Worm (Caenorhabditis elegans) whole organism, L3 larva: ENCODE measurements around the gene syp-2.

Experiments used
- R02D3.7 ChIP-seq: fragments of 150-350 bp; optimal IDR thresholded peaks from 2 replicates; lab custom pipeline; 2014; ENCODE audit warnings: missing biosample characterization, missing genetic modification characterization
- ZK546.5 ChIP-seq: sonication (generic microtip); optimal IDR thresholded peaks from 2 replicates; lab custom pipeline; 2017; ENCODE audit warnings: missing biosample characterization, missing genetic modification characterization
- aly-2 ChIP-seq: fragments of 150-350 bp; optimal IDR thresholded peaks from 2 replicates; lab custom pipeline; 2014; ENCODE audit warnings: missing biosample characterization, missing genetic modification characterization
- ama-1 ChIP-seq: fragments of 150-350 bp; optimal IDR thresholded peaks from 2 replicates; lab custom pipeline; 2018
- ceh-16 ChIP-seq: sonication (generic microtip); optimal IDR thresholded peaks from 2 replicates; lab custom pipeline; 2017; ENCODE audit warnings: missing biosample characterization, missing genetic modification characterization
- ceh-28 ChIP-seq: fragments of 150-350 bp; optimal IDR thresholded peaks from 2 replicates; lab custom pipeline; 2014; ENCODE audit warnings: missing biosample characterization, missing genetic modification reagents, missing genetic modification characterization
- ceh-82 ChIP-seq: fragments of 150-350 bp; optimal IDR thresholded peaks from 2 replicates; lab custom pipeline; 2014; ENCODE audit warnings: missing biosample characterization, missing genetic modification characterization
- ceh-9 ChIP-seq: sonication (generic microtip); optimal IDR thresholded peaks from 2 replicates; lab custom pipeline; 2018; ENCODE audit warnings: missing biosample characterization, missing genetic modification characterization
- daf-12 ChIP-seq: fragments of 150-350 bp; optimal IDR thresholded peaks from 2 replicates; lab custom pipeline; 2014; ENCODE audit warnings: missing biosample characterization, missing genetic modification reagents, missing genetic modification characterization
- egl-27 ChIP-seq: sonication (generic microtip); optimal IDR thresholded peaks from 4 replicates; lab custom pipeline; 2017; ENCODE audit warnings: missing biosample characterization, missing genetic modification reagents, missing genetic modification characterization
- egl-5 ChIP-seq: fragments of 150-350 bp; optimal IDR thresholded peaks from 2 replicates; lab custom pipeline; 2017; ENCODE audit warnings: missing biosample characterization, missing genetic modification reagents, missing genetic modification characterization, inconsistent platforms
- elt-1 ChIP-seq: fragments of 150-350 bp; optimal IDR thresholded peaks from 2 replicates; lab custom pipeline; 2014; ENCODE audit warnings: missing biosample characterization, missing genetic modification characterization
- elt-2 ChIP-seq: sonication (generic microtip); optimal IDR thresholded peaks from 2 replicates; lab custom pipeline; 2016; ENCODE audit warnings: missing genetic modification reagents, mild to moderate bottlenecking, missing genetic modification characterization, missing compliant biosample characterization
- elt-3 ChIP-seq, 3 experiments: fragments of 150-350 bp in 1 of 3; sonication (generic microtip) in 2 of 3; optimal IDR thresholded peaks; 2 replicates in 2 of 3; 4 replicates in 1 of 3; lab custom pipeline; 2014 to 2017; ENCODE audit warnings: missing biosample characterization in 3 of 3, missing genetic modification characterization in 3 of 3
- eor-1 ChIP-seq, 2 experiments: fragments of 150-350 bp; optimal IDR thresholded peaks; 2 replicates each; lab custom pipeline; 2014 to 2018; ENCODE audit warnings: missing biosample characterization in 2 of 2, missing genetic modification characterization in 2 of 2
- fkh-10 ChIP-seq: sonication (generic microtip); optimal IDR thresholded peaks from 2 replicates; lab custom pipeline; 2017; ENCODE audit warnings: missing biosample characterization, missing genetic modification reagents, missing genetic modification characterization
- fkh-2 ChIP-seq: fragments of 150-350 bp; optimal IDR thresholded peaks from 2 replicates; lab custom pipeline; 2014; ENCODE audit warnings: missing biosample characterization, missing genetic modification reagents, missing genetic modification characterization
- fos-1 ChIP-seq: fragments of 150-350 bp; optimal IDR thresholded peaks from 2 replicates; lab custom pipeline; 2014; ENCODE audit warnings: missing biosample characterization, missing genetic modification characterization
- hmg-11 ChIP-seq: sonication (generic microtip); optimal IDR thresholded peaks from 2 replicates; lab custom pipeline; 2016; ENCODE audit warnings: missing genetic modification characterization, missing compliant biosample characterization
- jun-1 ChIP-seq: fragments of 150-350 bp; optimal IDR thresholded peaks from 2 replicates; lab custom pipeline; 2014; ENCODE audit warnings: missing biosample characterization, missing genetic modification reagents, missing genetic modification characterization
- lin-39 ChIP-seq: fragments of 150-350 bp; optimal IDR thresholded peaks from 2 replicates; lab custom pipeline; 2018; ENCODE audit warnings: missing biosample characterization, missing genetic modification reagents, missing genetic modification characterization
- lsy-12 ChIP-seq: sonication (generic microtip); optimal IDR thresholded peaks from 2 replicates; lab custom pipeline; 2016; ENCODE audit warnings: mild to moderate bottlenecking, missing genetic modification characterization, missing compliant biosample characterization
- mdl-1 ChIP-seq: fragments of 150-350 bp; optimal IDR thresholded peaks from 2 replicates; lab custom pipeline; 2014; ENCODE audit warnings: missing biosample characterization, missing genetic modification characterization
- mml-1 ChIP-seq: fragments of 150-350 bp; sonication (generic microtip); optimal IDR thresholded peaks from 3 replicates; lab custom pipeline; 2014; ENCODE audit warnings: missing biosample characterization, missing genetic modification characterization
- nfya-1 ChIP-seq: sonication (generic microtip); optimal IDR thresholded peaks from 2 replicates; lab custom pipeline; 2017; ENCODE audit warnings: missing genetic modification characterization, mild to moderate bottlenecking, missing compliant biosample characterization, antibody characterized with exemption, moderate library complexity; ENCODE audit not compliant: insufficient read depth
- nhr-11 ChIP-seq: fragments of 150-350 bp; optimal IDR thresholded peaks from 2 replicates; lab custom pipeline; 2014; ENCODE audit warnings: missing biosample characterization, missing genetic modification characterization
- nhr-12 ChIP-seq: fragments of 150-350 bp; optimal IDR thresholded peaks from 2 replicates; lab custom pipeline; 2014; ENCODE audit warnings: missing biosample characterization, missing genetic modification characterization
- nhr-23 ChIP-seq: fragments of 150-350 bp; optimal IDR thresholded peaks from 2 replicates; lab custom pipeline; 2014; ENCODE audit warnings: missing biosample characterization, missing genetic modification reagents, missing genetic modification characterization
- nhr-237 ChIP-seq: fragments of 150-350 bp; optimal IDR thresholded peaks from 2 replicates; lab custom pipeline; 2014; ENCODE audit warnings: missing biosample characterization, missing genetic modification characterization
- nhr-25 ChIP-seq: sonication (generic microtip); optimal IDR thresholded peaks from 2 replicates; lab custom pipeline; 2017; ENCODE audit warnings: missing biosample characterization, missing genetic modification characterization
- nhr-28 ChIP-seq: fragments of 150-350 bp; optimal IDR thresholded peaks from 2 replicates; lab custom pipeline; 2014; ENCODE audit warnings: missing biosample characterization, missing genetic modification characterization
- nhr-43 ChIP-seq: sonication (generic microtip); optimal IDR thresholded peaks from 2 replicates; lab custom pipeline; 2016; ENCODE audit warnings: mild to moderate bottlenecking, missing genetic modification characterization, missing compliant biosample characterization; ENCODE audit not compliant: poor library complexity, severe bottlenecking
- nhr-67 ChIP-seq: fragments of 150-350 bp; optimal IDR thresholded peaks from 2 replicates; lab custom pipeline; 2014; ENCODE audit warnings: missing biosample characterization, missing genetic modification characterization
- nhr-76 ChIP-seq: fragments of 150-350 bp; sonication (generic microtip); optimal IDR thresholded peaks from 5 replicates; lab custom pipeline; 2014; ENCODE audit warnings: missing biosample characterization, missing genetic modification characterization
- nhr-77 ChIP-seq: fragments of 150-350 bp; optimal IDR thresholded peaks from 2 replicates; lab custom pipeline; 2014; ENCODE audit warnings: missing biosample characterization, missing genetic modification characterization
- pha-4 ChIP-seq: fragments of 150-350 bp; optimal IDR thresholded peaks from 2 replicates; lab custom pipeline; 2014; ENCODE audit warnings: missing biosample characterization, missing genetic modification reagents, missing genetic modification characterization
- pqm-1 ChIP-seq: fragments of 150-350 bp; optimal IDR thresholded peaks from 2 replicates; lab custom pipeline; 2017; ENCODE audit warnings: missing biosample characterization, missing genetic modification characterization, inconsistent platforms
- sea-2 ChIP-seq: fragments of 150-350 bp; sonication (generic microtip); optimal IDR thresholded peaks from 4 replicates; lab custom pipeline; 2014; ENCODE audit warnings: missing biosample characterization, missing genetic modification reagents, missing genetic modification characterization
- skn-1 ChIP-seq: fragments of 150-350 bp; optimal IDR thresholded peaks from 2 replicates; lab custom pipeline; 2014; ENCODE audit warnings: missing biosample characterization, missing genetic modification characterization
- snpc-4 ChIP-seq: fragments of 150-350 bp; optimal IDR thresholded peaks from 2 replicates; lab custom pipeline; 2014; ENCODE audit warnings: missing biosample characterization, missing genetic modification characterization
- unc-39 ChIP-seq: sonication (generic microtip); optimal IDR thresholded peaks from 4 replicates; lab custom pipeline; 2017; ENCODE audit warnings: missing biosample characterization, missing genetic modification characterization
- unc-62 ChIP-seq: fragments of 150-350 bp; sonication (generic microtip); optimal IDR thresholded peaks from 4 replicates; lab custom pipeline; 2014; ENCODE audit warnings: missing biosample characterization, missing genetic modification reagents, missing genetic modification characterization
- zag-1 ChIP-seq: fragments of 150-350 bp; optimal IDR thresholded peaks from 2 replicates; lab custom pipeline; 2014; ENCODE audit warnings: missing biosample characterization, missing genetic modification characterization
- ztf-11 ChIP-seq: fragments of 150-350 bp; optimal IDR thresholded peaks from 2 replicates; lab custom pipeline; 2014; ENCODE audit warnings: missing biosample characterization, missing genetic modification characterization
- ztf-4 ChIP-seq: fragments of 150-350 bp; optimal IDR thresholded peaks from 2 replicates; lab custom pipeline; 2014; ENCODE audit warnings: missing biosample characterization, missing genetic modification characterization

The syp-2 gene

ce11 chrV:5571691-5572090 is 35.4 kb downstream of the syp-2 start:
- TF ChIP-seq fkh-10 (GFP tag; lab: Kevin White, UChicago) (peak; percentile 53), sea-2 (GFP tag; lab: Kevin White, UChicago) (no peak), elt-1 (tag; lab: Kevin White, UChicago) (no peak)

- TF ChIP-seq nhr-77 (tag; lab: Kevin White, UChicago) (peak; percentile 16), fkh-2 (no peak), egl-27 (tag; lab: Kevin White, UChicago) (no peak), egl-5 (no peak), ztf-11 (tag; lab: Kevin White, UChicago) (no peak), nhr-76 (tag; lab: Kevin White, UChicago) (no peak), snpc-4 (tag; lab: Kevin White, UChicago) (peak; percentile 98), skn-1 (tag; lab: Kevin White, UChicago) (peak; percentile 68), nfya-1 (tag; lab: Kevin White, UChicago) (peak; percentile 11), pha-4 (tag; lab: Kevin White, UChicago) (peak; percentile 65), ama-1 (peak; percentile 30), mdl-1 (tag; lab: Kevin White, UChicago) (no peak), ZK546.5 (no peak), nhr-25 (tag; lab: Kevin White, UChicago) (no peak), pqm-1 (peak; percentile 53), nhr-12 (no peak), unc-39 (tag; lab: Kevin White, UChicago) (no peak), mml-1 (tag; lab: Kevin White, UChicago) (no peak), jun-1 (tag; lab: Kevin White, UChicago) (peak; percentile 59), nhr-43 (tag; lab: Kevin White, UChicago) (peak; percentile 29), elt-2 (tag; lab: Kevin White, UChicago) (peak; percentile 76), nhr-237 (tag; lab: Kevin White, UChicago) (no peak), R02D3.7 (tag; lab: Kevin White, UChicago) (no peak), hmg-11 (tag; lab: Kevin White, UChicago) (peak; percentile 42), ceh-16 (tag; lab: Kevin White, UChicago) (no peak), ceh-82 (tag; lab: Kevin White, UChicago) (peak; percentile 2), ceh-9 (no peak)
Observed at ce11 chrV:5576008-5576407, 39.7 kb downstream of the syp-2 start.

- TF ChIP-seq snpc-4 (tag; lab: Kevin White, UChicago): no peak
- no peak for TF ChIP-seq ceh-9
- TF ChIP-seq ceh-82 (tag; lab: Kevin White, UChicago): no peak
- TF ChIP-seq, all 47 proteins: peak for 0
Observed at ce11 chrV:5579666-5580065, 43.4 kb downstream of the syp-2 start.

ce11 chrV:5580517-5580916 is 44.2 kb downstream of the syp-2 start:
- TF ChIP-seq nhr-28 (tag; lab: Kevin White, UChicago) (no peak), skn-1 (tag; lab: Kevin White, UChicago) (no peak), jun-1 (tag; lab: Kevin White, UChicago) (no peak), nhr-23 (peak; percentile 47), lsy-12 (tag; lab: Kevin White, UChicago) (peak; percentile 40), nhr-25 (tag; lab: Kevin White, UChicago) (peak; percentile 45), fos-1 (no peak), aly-2 (tag; lab: Kevin White, UChicago) (no peak), ztf-11 (tag; lab: Kevin White, UChicago) (no peak), nfya-1 (tag; lab: Kevin White, UChicago) (peak; percentile 92), elt-1 (tag; lab: Kevin White, UChicago) (no peak), ceh-16 (tag; lab: Kevin White, UChicago) (no peak), nhr-77 (tag; lab: Kevin White, UChicago) (no peak), elt-3 (tag; optimal IDR thresholded peaks at IDR 0.05; lab: Kevin White, UChicago) (no peak), fkh-2 (no peak), R02D3.7 (tag; lab: Kevin White, UChicago) (no peak), ztf-4 (tag; lab: Kevin White, UChicago) (no peak), pqm-1 (no peak), snpc-4 (tag; lab: Kevin White, UChicago) (peak; percentile 65), zag-1 (no peak), ceh-28 (tag; lab: Kevin White, UChicago) (peak; percentile 82), nhr-43 (tag; lab: Kevin White, UChicago) (peak; percentile 30), egl-27 (tag; lab: Kevin White, UChicago) (no peak), ZK546.5 (no peak), nhr-67 (tag; lab: Kevin White, UChicago) (no peak), egl-5 (no peak), lin-39 (peak; percentile 43), fkh-10 (GFP tag; lab: Kevin White, UChicago) (no peak), daf-12 (no peak), eor-1 (tag; optimal IDR thresholded peaks at IDR 0.05; lab: Kevin White, UChicago) (no peak), sea-2 (GFP tag; lab: Kevin White, UChicago) (no peak), mdl-1 (tag; lab: Kevin White, UChicago) (no peak), nhr-11 (peak; percentile 19), ceh-9 (no peak), unc-62 (GFP tag; lab: Kevin White, UChicago) (no peak), nhr-76 (tag; lab: Kevin White, UChicago) (no peak), nhr-12 (no peak)
